Worm (Caenorhabditis elegans): ENCODE results near the gene bath-28.

bath-28 gene

ce11 chrII:3346328-3346780, 1.6 kb upstream of the bath-28 start, which contains the start of gene bath-30:
Gene bath-30, minus strand, starts transcription at chrII:3346378.
- TF ChIP-seq ztf-11 (tag; optimal IDR thresholded peaks at IDR 0.05) (no peak), C34B4.2 (tag; optimal IDR thresholded peaks at IDR 0.05) (no peak), nhr-11 (tag; optimal IDR thresholded peaks at IDR 0.05) (no peak), dpl-1 (GFP tag; optimal IDR thresholded peaks at IDR 0.05) (no peak), ces-1 (GFP tag; optimal IDR thresholded peaks at IDR 0.05) (no peak), skn-1 (tag; optimal IDR thresholded peaks at IDR 0.05) (no peak)

- no peak for TF ChIP-seq egl-13 (tag; optimal IDR thresholded peaks at IDR 0.05)
- TF ChIP-seq aha-1 (tag; optimal IDR thresholded peaks at IDR 0.05) = no peak
- TF ChIP-seq elt-3 (tag; optimal IDR thresholded peaks at IDR 0.05) = no peak
- TF ChIP-seq hlh-17 (GFP tag; optimal IDR thresholded peaks at IDR 0.05; ENCODE audit: borderline replicate concordance) = no peak
- TF ChIP-seq fkh-8 (tag; optimal IDR thresholded peaks at IDR 0.05) = no peak
- TF ChIP-seq sox-4 (tag; optimal IDR thresholded peaks at IDR 0.05) = no peak
- TF ChIP-seq mef-2 (tag; optimal IDR thresholded peaks at IDR 0.05) = no peak
- TF ChIP-seq lin-39 (tag; optimal IDR thresholded peaks at IDR 0.05) = no peak
- no peak for TF ChIP-seq efl-1 (optimal IDR thresholded peaks at IDR 0.05)
- no peak for TF ChIP-seq efl-1 (GFP tag; optimal IDR thresholded peaks at IDR 0.05 in 1 of 2)
- TF ChIP-seq rnt-1 (tag; optimal IDR thresholded peaks at IDR 0.05) = no peak
- no peak for TF ChIP-seq F16B12.6 (tag; optimal IDR thresholded peaks at IDR 0.05)
- no peak for TF ChIP-seq ceh-88 (GFP tag; IDR thresholded peaks at IDR 0.05)
Measured at ce11 chrII:3343714-3344113, 1.1 kb downstream of the bath-28 start, which contains the start of gene F14D2.15. Gene F14D2.15, minus strand, starts transcription at chrII:3343814.

ce11 chrII:3341989-3342388, 2.8 kb downstream of the bath-28 start, which contains the start of gene F14D2.11:
Gene F14D2.11, minus strand, starts transcription at chrII:3342089.
- TF ChIP-seq ets-5 (GFP tag; IDR thresholded peaks at IDR 0.05) (no peak), C04F5.9 (tag; optimal IDR thresholded peaks at IDR 0.05) (no peak), unc-130 (tag; optimal IDR thresholded peaks at IDR 0.05) (no peak), ceh-63 (GFP tag; optimal IDR thresholded peaks at IDR 0.05) (no peak), nhr-76 (tag; optimal IDR thresholded peaks at IDR 0.05) (no peak), mab-9 (GFP tag; IDR thresholded peaks at IDR 0.05) (no peak), xbp-1 (tag; optimal IDR thresholded peaks at IDR 0.05) (no peak), hlh-4 (tag; optimal IDR thresholded peaks at IDR 0.05) (no peak), fkh-10 (GFP tag; optimal IDR thresholded peaks at IDR 0.05) (no peak), lin-14 (GFP tag; optimal IDR thresholded peaks at IDR 0.05) (no peak), vab-15 (tag; optimal IDR thresholded peaks at IDR 0.05) (no peak), lsy-2 (tag; optimal IDR thresholded peaks at IDR 0.05) (no peak), lin-35 (GFP tag; optimal IDR thresholded peaks at IDR 0.05) (no peak), grh-1 (GFP tag; IDR thresholded peaks at IDR 0.05) (no peak), sox-4 (tag; optimal IDR thresholded peaks at IDR 0.05) (no peak), lin-39 (tag; optimal IDR thresholded peaks at IDR 0.05) (no peak), mep-1 (tag; optimal IDR thresholded peaks at IDR 0.05) (no peak), egl-13 (tag; optimal IDR thresholded peaks at IDR 0.05) (no peak), nhr-237 (tag; optimal IDR thresholded peaks at IDR 0.05) (no peak), sptf-1 (tag; optimal IDR thresholded peaks at IDR 0.05) (no peak)

ce11 chrII:3340818-3341217, 3.9 kb downstream of the bath-28 start:
- TF ChIP-seq mep-1 (tag; optimal IDR thresholded peaks at IDR 0.05) = no peak
- no peak for TF ChIP-seq ceh-8 (GFP tag; optimal IDR thresholded peaks at IDR 0.05)
- TF ChIP-seq ceh-88 (GFP tag; IDR thresholded peaks at IDR 0.05) = no peak
- TF ChIP-seq lsy-2 (tag; optimal IDR thresholded peaks at IDR 0.05) = no peak
- TF ChIP-seq jun-1 (tag; optimal IDR thresholded peaks at IDR 0.05) = no peak
- TF ChIP-seq nhr-19 (GFP tag; conservative IDR thresholded peaks at IDR 0.05) = no peak
- no peak for TF ChIP-seq lir-3 (tag; optimal IDR thresholded peaks at IDR 0.05; ENCODE audit: poor library complexity)
- no peak for TF ChIP-seq nhr-84 (tag; optimal IDR thresholded peaks at IDR 0.05)

Measured in whole organism, L1 larva.